Fruit fly (Drosophila melanogaster) whole organism, embryonic: ENCODE measurements around the gene CG1542.

ENCODE experiments used
- Adf1 ChIP-seq: fragments of 200-800 bp; sonication (Bioruptor generic); IDR thresholded peaks from 2 replicates; pipeline ENCODE4 v1.3.6; 2022; ENCODE audit warnings: missing biosample characterization, missing genetic modification characterization
- Awh ChIP-seq: fragments of 200-800 bp; sonication (Bioruptor generic); IDR thresholded peaks from 2 replicates; pipeline ENCODE4, ENCODE4 v1.3.6; 2022; ENCODE audit warnings: missing biosample characterization, missing genetic modification characterization
- B-H2 ChIP-seq: fragments of 200-800 bp; sonication (Bioruptor generic); optimal IDR thresholded peaks from 2 replicates; lab custom pipeline; 2018; ENCODE audit warnings: missing biosample characterization, mild to moderate bottlenecking, missing genetic modification characterization
- CG11247 ChIP-seq: fragments of 200-800 bp; sonication (Bioruptor generic); IDR thresholded peaks from 2 replicates; pipeline ENCODE4 v1.3.6; 2022; ENCODE audit warnings: missing biosample characterization, missing genetic modification characterization
- CG11504 ChIP-seq: fragments of 200-800 bp; sonication (Bioruptor generic); optimal IDR thresholded peaks from 3 replicates; lab custom pipeline; 2019; ENCODE audit warnings: missing biosample characterization, mild to moderate bottlenecking, missing genetic modification characterization, moderate library complexity
- CG12659 ChIP-seq: fragments of 200-800 bp; sonication (Bioruptor generic); optimal IDR thresholded peaks from 3 replicates; lab custom pipeline; 2017; ENCODE audit warnings: mild to moderate bottlenecking, missing biosample characterization, missing genetic modification reagents, missing genetic modification characterization
- CG15479 ChIP-seq: fragments of 200-800 bp; sonication (Bioruptor generic); optimal IDR thresholded peaks from 3 replicates; lab custom pipeline; 2019; ENCODE audit warnings: missing biosample characterization, mild to moderate bottlenecking, missing genetic modification characterization, moderate library complexity
- CG15601 ChIP-seq: fragments of 200-800 bp; sonication (Bioruptor generic); optimal IDR thresholded peaks from 3 replicates; lab custom pipeline; 2019; ENCODE audit warnings: missing biosample characterization, mild to moderate bottlenecking, missing genetic modification characterization, moderate library complexity
- CG31441 ChIP-seq: fragments of 200-800 bp; sonication (Bioruptor generic); IDR thresholded peaks from 2 replicates; pipeline ENCODE4 v1.3.6; 2022; ENCODE audit warnings: missing biosample characterization, missing genetic modification characterization
- CG33213 ChIP-seq: fragments of 200-800 bp; sonication (Bioruptor generic); optimal IDR thresholded peaks from 3 replicates; lab custom pipeline; 2016; ENCODE audit warnings: missing biosample characterization, missing genetic modification characterization
- CG43689 ChIP-seq: fragments of 200-800 bp; sonication (Bioruptor generic); IDR thresholded peaks from 2 replicates; pipeline ENCODE4 v1.3.6; 2022; ENCODE audit warnings: missing biosample characterization, missing genetic modification characterization
- CG4854 ChIP-seq: fragments of 200-800 bp; sonication (Bioruptor generic); optimal IDR thresholded peaks from 2 replicates; lab custom pipeline; 2016; ENCODE audit warnings: missing biosample characterization, missing genetic modification characterization, inconsistent platforms
- CG6791 ChIP-seq: fragments of 200-800 bp; sonication (Bioruptor generic); IDR thresholded peaks from 3 replicates; pipeline ENCODE4 v1.3.6; 2022; ENCODE audit warnings: missing biosample characterization, missing genetic modification characterization; ENCODE audit not compliant: partially characterized antibody
- CG7271 ChIP-seq: fragments of 200-800 bp; sonication (Bioruptor generic); optimal IDR thresholded peaks from 2 replicates; lab custom pipeline; 2018; ENCODE audit warnings: missing biosample characterization, mild to moderate bottlenecking, missing genetic modification characterization, moderate library complexity
- CG7372 ChIP-seq: fragments of 200-800 bp; sonication (Bioruptor generic); IDR thresholded peaks from 2 replicates; pipeline ENCODE4 v1.3.6; 2022; ENCODE audit warnings: missing biosample characterization, missing genetic modification characterization
- CG9727 ChIP-seq: fragments of 200-800 bp; sonication (Bioruptor generic); optimal IDR thresholded peaks from 3 replicates; lab custom pipeline; 2017; ENCODE audit warnings: missing biosample characterization, mild to moderate bottlenecking, missing genetic modification characterization
- CG9797 ChIP-seq: fragments of 200-800 bp; sonication (Bioruptor generic); optimal IDR thresholded peaks from 3 replicates; lab custom pipeline; 2018; ENCODE audit warnings: missing biosample characterization, mild to moderate bottlenecking, missing genetic modification characterization
- D19B ChIP-seq: fragments of 200-800 bp; sonication (Bioruptor generic); optimal IDR thresholded peaks from 2 replicates; lab custom pipeline; 2017; ENCODE audit warnings: missing biosample characterization, mild to moderate bottlenecking, missing genetic modification characterization
- Dek ChIP-seq: fragments of 200-800 bp; sonication (Bioruptor generic); optimal IDR thresholded peaks from 3 replicates; lab custom pipeline; 2019; ENCODE audit warnings: missing biosample characterization, mild to moderate bottlenecking, missing genetic modification characterization, moderate library complexity
- Dp ChIP-seq: fragments of 200-800 bp; sonication (Bioruptor generic); optimal IDR thresholded peaks from 2 replicates; lab custom pipeline; 2018; ENCODE audit warnings: missing biosample characterization, mild to moderate bottlenecking, missing genetic modification characterization, moderate library complexity
- Eip74EF ChIP-seq, 2 experiments: fragments of 200-800 bp in 1 of 2; fragments of >200 bp in 1 of 2; sonication (Bioruptor generic) in 1 of 2; optimal IDR thresholded peaks; 2 replicates each; lab custom pipeline; 2017 to 2019; ENCODE audit warnings: missing biosample characterization in 2 of 2, missing genetic modification characterization in 2 of 2, mild to moderate bottlenecking in 1 of 2, moderate library complexity in 1 of 2
- HLH54F ChIP-seq: fragments of 200-800 bp; sonication (Bioruptor generic); optimal IDR thresholded peaks from 3 replicates; lab custom pipeline; 2016; ENCODE audit warnings: missing biosample characterization, missing genetic modification characterization
- Hand ChIP-seq: fragments of 200-800 bp; sonication (Bioruptor generic); optimal IDR thresholded peaks from 2 replicates; lab custom pipeline; 2017; ENCODE audit warnings: mild to moderate bottlenecking, missing biosample characterization, missing genetic modification reagents, missing genetic modification characterization
- Hr51 ChIP-seq, 2 experiments: fragments of 200-800 bp; sonication (Bioruptor generic); optimal IDR thresholded peaks; 2 replicates in 1 of 2; 3 replicates in 1 of 2; lab custom pipeline; 2016 to 2018; ENCODE audit warnings: missing biosample characterization in 2 of 2, missing genetic modification characterization in 2 of 2, mild to moderate bottlenecking in 1 of 2, moderate library complexity in 1 of 2
- Hsf ChIP-seq: fragments of 200-800 bp; sonication (Bioruptor generic); optimal IDR thresholded peaks from 3 replicates; lab custom pipeline; 2016; ENCODE audit warnings: missing biosample characterization, missing genetic modification characterization
- MESR4 ChIP-seq: fragments of 200-800 bp; sonication (Bioruptor generic); optimal IDR thresholded peaks from 2 replicates; lab custom pipeline; 2018; ENCODE audit warnings: missing biosample characterization, mild to moderate bottlenecking, missing genetic modification characterization, moderate library complexity
- Poxn ChIP-seq: fragments of 200-800 bp; sonication (Bioruptor generic); IDR thresholded peaks from 2 replicates; pipeline ENCODE4 v1.3.6; 2022; ENCODE audit warnings: missing biosample characterization, missing genetic modification characterization
- Ravus ChIP-seq: fragments of 200-800 bp; sonication (Bioruptor generic); IDR thresholded peaks from 2 replicates; pipeline ENCODE4 v1.3.6; 2022; ENCODE audit warnings: missing biosample characterization, missing genetic modification characterization
- Side ChIP-seq: fragments of 200-800 bp; sonication (Bioruptor generic); optimal IDR thresholded peaks from 2 replicates; lab custom pipeline; 2016; ENCODE audit warnings: missing biosample characterization, missing genetic modification characterization
- Sox100B ChIP-seq: fragments of 200-800 bp; sonication (Bioruptor generic); optimal IDR thresholded peaks from 3 replicates; lab custom pipeline; 2018; ENCODE audit warnings: missing biosample characterization, mild to moderate bottlenecking, missing genetic modification characterization
- Usf ChIP-seq: fragments of 200-800 bp; sonication (Bioruptor generic); optimal IDR thresholded peaks from 2 replicates; lab custom pipeline; 2017; ENCODE audit warnings: missing genotype, missing biosample characterization, missing genetic modification characterization
- Vsx1 ChIP-seq: fragments of 200-800 bp; sonication (Bioruptor generic); optimal IDR thresholded peaks from 2 replicates; lab custom pipeline; 2017; ENCODE audit warnings: missing biosample characterization, mild to moderate bottlenecking, missing genetic modification characterization, missing genetic modification reagents
- al ChIP-seq: fragments of 200-800 bp; sonication (Bioruptor generic); IDR thresholded peaks from 2 replicates; pipeline ENCODE4 v1.3.6; 2022; ENCODE audit warnings: missing biosample characterization, missing genetic modification characterization
- croc ChIP-seq: fragments of 200-800 bp; sonication (Bioruptor generic); conservative IDR thresholded peaks from 3 replicates; pipeline ENCODE4 v1.3.6; 2022; ENCODE audit warnings: missing biosample characterization, missing genetic modification characterization
- dmrt99B ChIP-seq: fragments of 200-800 bp; sonication (Bioruptor generic); optimal IDR thresholded peaks from 2 replicates; lab custom pipeline; 2018; ENCODE audit warnings: missing biosample characterization, mild to moderate bottlenecking, missing genetic modification characterization, moderate library complexity
- inv ChIP-seq: fragments of 200-800 bp; sonication (Bioruptor generic); IDR thresholded peaks from 2 replicates; pipeline ENCODE4 v1.3.6; 2022; ENCODE audit warnings: missing biosample characterization, missing genetic modification characterization; ENCODE audit not compliant: partially characterized antibody
- lilli ChIP-seq: fragments of 200-800 bp; sonication (Bioruptor generic); optimal IDR thresholded peaks from 3 replicates; lab custom pipeline; 2016; ENCODE audit warnings: missing biosample characterization, missing genetic modification characterization
- mam ChIP-seq: fragments of 200-800 bp; sonication (Bioruptor generic); optimal IDR thresholded peaks from 3 replicates; lab custom pipeline; 2016; ENCODE audit warnings: missing biosample characterization, missing genetic modification characterization
- nom ChIP-seq: fragments of 200-800 bp; sonication (Bioruptor generic); optimal IDR thresholded peaks from 2 replicates; lab custom pipeline; 2017; ENCODE audit warnings: missing biosample characterization, missing genetic modification characterization, mild to moderate bottlenecking, moderate library complexity, missing genetic modification reagents
- pnt ChIP-seq: fragments of 200-800 bp; sonication (Bioruptor generic); optimal IDR thresholded peaks from 3 replicates; lab custom pipeline; 2016; ENCODE audit warnings: missing biosample characterization, missing genetic modification characterization
- prd ChIP-seq, 3 experiments: fragments of >200 bp in 2 of 3; fragments of 200-800 bp in 1 of 3; sonication (Bioruptor generic) in 1 of 3; optimal IDR thresholded peaks in 2 of 3; IDR thresholded peaks in 1 of 3; 2 replicates in 2 of 3; 3 replicates in 1 of 3; pipeline versions ENCODE4 v1.3.6 to Lab custom; 2017 to 2022; ENCODE audit warnings: missing biosample characterization in 1 of 3, missing genetic modification characterization in 1 of 3
- scrt ChIP-seq: fragments of 200-800 bp; sonication (Bioruptor generic); optimal IDR thresholded peaks from 2 replicates; lab custom pipeline; 2018; ENCODE audit warnings: missing biosample characterization, mild to moderate bottlenecking, missing genetic modification characterization, moderate library complexity
- seq ChIP-seq: fragments of 200-800 bp; sonication (Bioruptor generic); IDR thresholded peaks from 2 replicates; pipeline ENCODE4 v1.3.6; 2022; ENCODE audit warnings: missing biosample characterization, missing genetic modification characterization
- tap ChIP-seq: fragments of 200-800 bp; optimal IDR thresholded peaks from 3 replicates; lab custom pipeline; 2019; ENCODE audit warnings: missing biosample characterization, mild to moderate bottlenecking, missing genetic modification characterization, moderate library complexity
- ttk ChIP-seq: fragments of 200-800 bp; sonication (Bioruptor generic); IDR thresholded peaks from 2 replicates; pipeline ENCODE4 v2.1.2; 2022; ENCODE audit warnings: missing biosample characterization, missing genetic modification characterization
- unc-4 ChIP-seq: fragments of 200-800 bp; sonication (Bioruptor generic); IDR thresholded peaks from 2 replicates; pipeline ENCODE4 v1.3.6; 2022; ENCODE audit warnings: missing biosample characterization, missing genetic modification characterization; ENCODE audit not compliant: partially characterized antibody
- wdn ChIP-seq: fragments of 200-800 bp; sonication (Bioruptor generic); IDR thresholded peaks from 2 replicates; pipeline ENCODE4 v1.3.6; 2022; ENCODE audit warnings: missing biosample characterization, missing genetic modification characterization

Gene CG1542

dm6 chr3R:31218997-31219992 lies 6.0 kb downstream of the CG1542 start, which contains the start of gene ATPsynC (continued):
- TF ChIP-seq croc (GFP tag; lab: Robert Waterston, UW) (no peak), Usf (GFP tag; lab: Kevin White, UChicago) (no peak), lilli (peak; percentile 75), tap (tag; lab: Kevin White, UChicago) (peak; percentile 11), Poxn (no peak), Dek (tag; lab: Kevin White, UChicago) (peak; percentile 61), HLH54F (GFP tag; lab: Kevin White, UChicago) (peak; percentile 16), Hsf (GFP tag; lab: Kevin White, UChicago) (peak; percentile 44), Dp (peak; percentile 56), CG11504 (tag; lab: Kevin White, UChicago) (peak; percentile 20), pnt (GFP tag; lab: Kevin White, UChicago) (no peak), al (GFP tag; lab: Robert Waterston, UW) (no peak), Hr51 (GFP tag; optimal IDR thresholded peaks at IDR 0.05; lab: Kevin White, UChicago) (peak; percentile 23 to 24), D19B (GFP tag; lab: Kevin White, UChicago) (no peak), scrt (GFP tag; lab: Kevin White, UChicago) (peak; percentile 24), CG9797 (GFP tag; lab: Kevin White, UChicago) (peak; percentile 100), CG6791 (GFP tag; lab: Robert Waterston, UW) (no peak), CG31441 (no peak), wdn (GFP tag; lab: Robert Waterston, UW) (no peak), Hand (GFP tag; lab: Kevin White, UChicago) (peak; percentile 62), CG7372 (GFP tag; lab: Robert Waterston, UW) (no peak), inv (GFP tag; lab: Robert Waterston, UW) (no peak), CG4854 (GFP tag; lab: Kevin White, UChicago) (peak; percentile 5), Eip74EF (GFP tag; optimal IDR thresholded peaks at IDR 0.05; lab: Kevin White, UChicago) (peak in 1 of 2 experiments; percentile 86), CG9727 (peak; percentile 44), CG15479 (GFP tag; lab: Kevin White, UChicago) (peak; percentile 51), dmrt99B (tag; lab: Kevin White, UChicago) (no peak), CG43689 (no peak), CG7271 (tag; lab: Kevin White, UChicago) (no peak), CG12659 (peak; percentile 93), CG33213 (GFP tag; lab: Kevin White, UChicago) (peak; percentile 89), unc-4 (no peak), mam (GFP tag; lab: Kevin White, UChicago) (no peak), prd (optimal IDR thresholded peaks at IDR 0.05; lab: Kevin White, UChicago) (no peak), prd (GFP tag; IDR thresholded peaks at IDR 0.05; lab: Robert Waterston, UW) (no peak), Ravus (GFP tag; lab: Robert Waterston, UW) (no peak), seq (GFP tag; lab: Robert Waterston, UW) (no peak), CG15601 (tag; lab: Kevin White, UChicago) (peak; percentile 73), Side (GFP tag; lab: Kevin White, UChicago) (peak; percentile 45), B-H2 (GFP tag; lab: Kevin White, UChicago) (peak; percentile 45), Adf1 (no peak), ttk (GFP tag; lab: Robert Waterston, UW) (no peak), nom (GFP tag; lab: Kevin White, UChicago) (peak; percentile 66), Sox100B (no peak), CG11247 (GFP tag; lab: Robert Waterston, UW) (no peak), Awh (GFP tag; lab: Robert Waterston, UW) (no peak), Vsx1 (no peak), MESR4 (GFP tag; lab: Kevin White, UChicago) (peak; percentile 100)
